Worm (Caenorhabditis elegans): Measurements from ENCODE around the gene Y75B8A.8.

The Y75B8A.8 gene

DNA sequence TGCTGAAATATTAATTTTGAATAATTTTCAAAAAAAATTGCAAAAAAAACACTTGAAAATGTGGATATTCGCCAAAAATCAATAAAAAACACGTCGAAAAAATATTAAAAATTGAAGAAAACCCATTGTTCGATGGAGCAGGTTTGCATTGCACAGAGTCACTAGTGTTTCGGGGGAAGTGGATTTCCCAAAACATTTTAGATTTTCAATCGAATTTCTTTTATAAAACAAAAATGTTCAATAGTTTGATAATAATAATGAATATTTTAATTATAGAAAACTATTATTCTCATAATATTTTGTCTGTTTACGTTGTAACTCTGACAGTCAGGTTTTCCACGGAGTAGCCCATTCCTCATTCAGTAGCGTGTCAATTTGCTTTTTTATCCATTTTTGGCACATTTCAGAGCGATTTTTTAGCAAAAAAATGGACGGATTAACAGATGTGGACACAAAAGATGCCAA lies 58.1 kb downstream of the Y75B8A.8 start, which contains the start of the genes gex-4 and gphr-1:
gex-4 (minus strand) TSS at position 2 of the 465 bp plus-strand sequence.
gphr-1 (plus strand) TSS at position 415 of the 465 bp plus-strand sequence.
- TF ChIP-seq lin-32 (GFP tag; optimal IDR thresholded peaks at IDR 0.05) (no peak), lin-13 (tag; optimal IDR thresholded peaks at IDR 0.05) (no peak), nhr-237 (tag; optimal IDR thresholded peaks at IDR 0.05) (no peak), unc-39 (tag; optimal IDR thresholded peaks at IDR 0.05) (no peak), ceh-83 (GFP tag; optimal IDR thresholded peaks at IDR 0.05) (no peak), mls-2 (tag; optimal IDR thresholded peaks at IDR 0.05) (no peak), ces-1 (GFP tag; optimal IDR thresholded peaks at IDR 0.05) (peak; percentile 42), unc-62 (GFP tag; optimal IDR thresholded peaks at IDR 0.05) (no peak), lsy-2 (tag; optimal IDR thresholded peaks at IDR 0.05) (peak; percentile 43), nhr-2 (tag; optimal IDR thresholded peaks at IDR 0.05) (no peak), elt-3 (tag; optimal IDR thresholded peaks at IDR 0.05) (no peak), drap-1 (GFP tag; optimal IDR thresholded peaks at IDR 0.05) (no peak), nhr-76 (tag; optimal IDR thresholded peaks at IDR 0.05) (no peak), zip-8 (tag; optimal IDR thresholded peaks at IDR 0.05) (no peak), snpc-4 (tag; optimal IDR thresholded peaks at IDR 0.05) (no peak), ceh-43 (GFP tag; optimal IDR thresholded peaks at IDR 0.05) (no peak), ceh-39 (tag; optimal IDR thresholded peaks at IDR 0.05) (no peak), nhr-12 (tag; optimal IDR thresholded peaks at IDR 0.05) (no peak), sptf-1 (tag; optimal IDR thresholded peaks at IDR 0.05) (peak; percentile 36), M03D4.4 (tag; optimal IDR thresholded peaks at IDR 0.05) (no peak), bed-3 (GFP tag; optimal IDR thresholded peaks at IDR 0.05) (no peak), mep-1 (tag; optimal IDR thresholded peaks at IDR 0.05) (peak; percentile 28), cnd-1 (tag; optimal IDR thresholded peaks at IDR 0.05) (no peak), sem-2 (GFP tag; optimal IDR thresholded peaks at IDR 0.05) (no peak), flh-1 (GFP tag; optimal IDR thresholded peaks at IDR 0.05) (no peak)

- no peak for TF ChIP-seq lin-13 (tag; optimal IDR thresholded peaks at IDR 0.05)
- TF ChIP-seq nhr-2 (tag; optimal IDR thresholded peaks at IDR 0.05): no peak
Measured at ce11 chrIII:12220820-12221219, 60.3 kb downstream of the Y75B8A.8 start.
